Worm (Caenorhabditis elegans): ENCODE results near the gene atg-16.1.

The atg-16.1 gene

ce11 chrX:4437555-4437954, 24.7 kb downstream of the atg-16.1 start, which contains the start of gene cest-26:
Gene cest-26 (minus strand): TSS chrX:4437655.
- peak; percentile 15 for TF ChIP-seq nhr-28 (tag; optimal IDR thresholded peaks at IDR 0.05)
- no peak for TF ChIP-seq nhr-237 (tag; optimal IDR thresholded peaks at IDR 0.05)
- no peak for TF ChIP-seq daf-16 (GFP tag; optimal IDR thresholded peaks at IDR 0.05)
- peak; percentile 41 for TF ChIP-seq daf-16 (tag; optimal IDR thresholded peaks at IDR 0.05)
- peak; percentile 31 for TF ChIP-seq pqm-1 (tag; optimal IDR thresholded peaks at IDR 0.05)

DNA sequence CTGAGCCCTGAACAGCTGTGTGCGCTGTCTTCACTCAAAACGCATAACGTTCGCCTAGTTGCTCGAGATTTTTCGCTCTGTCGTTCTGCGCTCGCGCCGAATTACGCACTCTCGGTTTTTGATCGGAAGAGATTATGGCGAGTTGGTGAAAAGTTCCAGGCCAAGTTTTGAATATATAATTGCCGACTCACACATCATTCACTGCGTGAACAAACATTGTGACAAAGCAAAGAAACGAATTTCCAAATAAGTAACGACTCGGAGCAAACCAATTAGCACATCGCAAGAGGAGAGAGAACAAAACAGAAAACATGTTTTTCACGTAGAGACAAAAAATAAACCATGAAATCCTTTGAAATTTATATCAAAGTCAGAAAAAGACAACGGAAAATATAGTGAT, 26.9 kb downstream of the atg-16.1 start:
- TF ChIP-seq lin-29 (GFP tag; IDR thresholded peaks at IDR 0.05) (no peak), unc-62 (GFP tag; optimal IDR thresholded peaks at IDR 0.05 in 1 of 2) (peak in 1 of 2 experiments; percentile 80), unc-62 (tag; optimal IDR thresholded peaks at IDR 0.05) (no peak), madf-5 (GFP tag; IDR thresholded peaks at IDR 0.05) (0 out of 4 replicates have a peak, but pooled peaks of 1 of the 2 experiments have one; percentile 55)

- TF ChIP-seq unc-62 (GFP tag; optimal IDR thresholded peaks at IDR 0.05 in 1 of 2) (peak in 1 of 2 experiments; percentile 84), unc-62 (tag; optimal IDR thresholded peaks at IDR 0.05) (no peak), lsy-2 (tag; optimal IDR thresholded peaks at IDR 0.05) (peak in 1 of 2 experiments; percentile 3), T20F7.1 (GFP tag; optimal IDR thresholded peaks at IDR 0.05) (no peak), zip-2 (tag; optimal IDR thresholded peaks at IDR 0.05) (no peak), fkh-10 (GFP tag; optimal IDR thresholded peaks at IDR 0.05) (peak; percentile 28)
Observed at ce11 chrX:4434577-4434976, 27.7 kb downstream of the atg-16.1 start.

ce11 chrX:4429364-4429763, 32.9 kb downstream of the atg-16.1 start:
- TF ChIP-seq unc-62 (GFP tag; optimal IDR thresholded peaks at IDR 0.05 in 1 of 2) (peak in 1 of 2 experiments; percentile 82), unc-62 (tag; optimal IDR thresholded peaks at IDR 0.05) (no peak), ceh-32 (tag; optimal IDR thresholded peaks at IDR 0.05; ENCODE audit: poor library complexity) (no peak)

- no peak for TF ChIP-seq cey-2 (tag; optimal IDR thresholded peaks at IDR 0.05; ENCODE audit: borderline replicate concordance, insufficient read depth)
- TF ChIP-seq pqm-1 (tag; optimal IDR thresholded peaks at IDR 0.05) = no peak
- no peak for TF ChIP-seq zip-2 (tag; optimal IDR thresholded peaks at IDR 0.05)
- no peak for TF ChIP-seq hlh-11 (tag; optimal IDR thresholded peaks at IDR 0.05)
- peak in 1 of 2 experiments; percentile 96 for TF ChIP-seq unc-62 (GFP tag; optimal IDR thresholded peaks at IDR 0.05 in 1 of 2)
- no peak for TF ChIP-seq unc-62 (tag; optimal IDR thresholded peaks at IDR 0.05)
Observed at ce11 chrX:4427387-4427786, 34.9 kb downstream of the atg-16.1 start.

ce11 chrX:4426496-4426895, 35.8 kb downstream of the atg-16.1 start:
- peak; percentile 64 for TF ChIP-seq fkh-10 (GFP tag; optimal IDR thresholded peaks at IDR 0.05)
- no peak for TF ChIP-seq dmd-6 (GFP tag; IDR thresholded peaks at IDR 0.05)

DNA sequence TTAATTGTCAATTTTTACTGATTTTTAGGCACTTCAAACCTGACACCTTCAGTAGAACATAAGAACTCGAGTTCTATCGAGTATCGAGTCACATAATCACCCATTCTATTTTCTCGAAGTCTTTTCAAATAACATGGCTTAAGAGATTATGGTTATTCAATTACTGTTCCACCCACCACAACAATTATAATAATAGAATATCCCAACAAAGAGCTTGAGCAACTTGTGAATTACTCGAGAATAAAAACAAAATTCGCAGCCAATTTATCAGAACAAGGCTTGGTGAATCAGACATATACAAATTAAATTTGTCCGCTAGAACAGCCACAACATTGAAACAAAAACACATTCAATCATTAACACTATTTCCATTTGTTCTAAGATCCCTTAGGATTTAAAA, 38.0 kb downstream of the atg-16.1 start:
- peak; percentile 39 for TF ChIP-seq fkh-10 (GFP tag; optimal IDR thresholded peaks at IDR 0.05)
- no peak for TF ChIP-seq mes-2 (tag; optimal IDR thresholded peaks at IDR 0.05; ENCODE audit: poor library complexity, severe bottlenecking)
- TF ChIP-seq ces-1 (GFP tag; optimal IDR thresholded peaks at IDR 0.05) = peak; percentile 13

ce11 chrX:4418751-4419150, 43.5 kb downstream of the atg-16.1 start, which contains the start of gene dop-1:
Gene dop-1 (minus strand): TSS chrX:4418851.
- TF ChIP-seq aha-1 (tag) = peak; percentile 46
- no peak for TF ChIP-seq cey-2 (tag; optimal IDR thresholded peaks at IDR 0.05; ENCODE audit: borderline replicate concordance, insufficient read depth)

DNA sequence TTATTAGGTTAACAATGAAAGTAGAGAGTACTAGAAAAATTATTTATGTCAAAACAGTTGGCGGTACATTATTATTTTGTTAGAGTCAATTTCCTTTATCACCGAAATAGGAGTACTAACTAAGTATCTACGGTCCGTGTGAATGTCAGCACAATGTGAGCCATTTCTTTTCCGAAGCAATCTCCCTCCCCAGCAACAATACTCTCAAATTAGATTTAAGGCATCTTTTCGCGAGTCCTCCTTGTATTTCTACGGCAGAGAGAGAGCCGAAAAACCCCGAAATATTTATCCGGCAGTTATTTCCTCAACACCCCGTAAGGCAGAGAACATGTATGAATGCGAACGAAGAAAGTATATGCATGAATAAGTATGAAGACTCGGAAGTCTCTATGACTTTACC, 47.0 kb downstream of the atg-16.1 start:
- TF ChIP-seq fkh-10 (GFP tag; optimal IDR thresholded peaks at IDR 0.05) = peak; percentile 49
- no peak for TF ChIP-seq daf-16 (GFP tag; optimal IDR thresholded peaks at IDR 0.05)
- no peak for TF ChIP-seq daf-16 (tag; optimal IDR thresholded peaks at IDR 0.05)

ce11 chrX:4413206-4413605, 49.1 kb downstream of the atg-16.1 start:
- no peak for TF ChIP-seq zag-1 (tag; optimal IDR thresholded peaks at IDR 0.05)
- TF ChIP-seq egl-43 (GFP tag; IDR thresholded peaks at IDR 0.05) = 0 out of 2 replicates have a peak, but pooled peaks have one; percentile 57
- no peak for TF ChIP-seq cey-2 (tag; optimal IDR thresholded peaks at IDR 0.05; ENCODE audit: borderline replicate concordance, insufficient read depth)
- no peak for TF ChIP-seq daf-8 (GFP tag; IDR thresholded peaks at IDR 0.05)
- TF ChIP-seq mes-2 (tag; optimal IDR thresholded peaks at IDR 0.05; ENCODE audit: poor library complexity, severe bottlenecking) = no peak
- TF ChIP-seq nhr-25 (tag; optimal IDR thresholded peaks at IDR 0.05; ENCODE audit: borderline replicate concordance, insufficient read depth) = no peak
- TF ChIP-seq set-16 (GFP tag; IDR thresholded peaks at IDR 0.05) = peak; percentile 63
- TF ChIP-seq nhr-11 (tag; optimal IDR thresholded peaks at IDR 0.05) = no peak
- TF ChIP-seq unc-62 (GFP tag; optimal IDR thresholded peaks at IDR 0.05 in 1 of 2) = peak in 1 of 2 experiments; percentile 66
- TF ChIP-seq unc-62 (tag; optimal IDR thresholded peaks at IDR 0.05) = no peak
- TF ChIP-seq mdt-29 (GFP tag; IDR thresholded peaks at IDR 0.05) = no peak
- TF ChIP-seq spr-1 (tag; optimal IDR thresholded peaks at IDR 0.05) = no peak
- no peak for TF ChIP-seq pha-4 (GFP tag; IDR thresholded peaks at IDR 0.05)
- no peak for TF ChIP-seq pha-4 (tag; optimal IDR thresholded peaks at IDR 0.05)
- TF ChIP-seq nhr-6 (tag; optimal IDR thresholded peaks at IDR 0.05) = no peak
- peak; percentile 27 for TF ChIP-seq aha-1 (tag)
